Fruit fly (Drosophila melanogaster) whole organism, embryonic: ENCODE results near the gene Gen.

Experiments used
- CG10267 ChIP-seq: fragments of 200-800 bp; sonication (Bioruptor generic); optimal IDR thresholded peaks from 2 replicates; lab custom pipeline; 2018; ENCODE audit warnings: missing biosample characterization, mild to moderate bottlenecking, missing genetic modification characterization, moderate library complexity
- CG11504 ChIP-seq: fragments of 200-800 bp; sonication (Bioruptor generic); optimal IDR thresholded peaks from 3 replicates; lab custom pipeline; 2019; ENCODE audit warnings: missing biosample characterization, mild to moderate bottlenecking, missing genetic modification characterization, moderate library complexity
- CG13123 ChIP-seq: fragments of 200-800 bp; sonication (Bioruptor generic); optimal IDR thresholded peaks from 2 replicates; lab custom pipeline; 2016; ENCODE audit warnings: missing biosample characterization, missing genetic modification characterization
- CG14014 ChIP-seq: fragments of 200-800 bp; sonication (Bioruptor generic); IDR thresholded peaks from 2 replicates; pipeline ENCODE4 v1.3.6; 2022; ENCODE audit warnings: missing biosample characterization, missing genetic modification characterization
- CG14441 ChIP-seq: fragments of 200-800 bp; sonication (Bioruptor generic); IDR thresholded peaks from 2 replicates; pipeline ENCODE4 v1.3.6; 2022; ENCODE audit warnings: missing biosample characterization, missing genetic modification characterization
- CG1603 ChIP-seq: fragments of 200-800 bp; sonication (Bioruptor generic); optimal IDR thresholded peaks from 2 replicates; lab custom pipeline; 2019; ENCODE audit warnings: missing biosample characterization, mild to moderate bottlenecking, missing genetic modification characterization, moderate library complexity
- CG16813 ChIP-seq: fragments of 200-800 bp; sonication (Bioruptor generic); IDR thresholded peaks from 3 replicates; pipeline ENCODE4 v1.3.6; 2022; ENCODE audit warnings: missing biosample characterization, missing genetic modification characterization; ENCODE audit not compliant: partially characterized antibody
- CG17328 ChIP-seq: fragments of 200-800 bp; sonication (Bioruptor generic); IDR thresholded peaks from 2 replicates; pipeline ENCODE4 v1.3.6; 2022; ENCODE audit warnings: missing biosample characterization, missing genetic modification characterization
- CG17829 ChIP-seq: fragments of 200-800 bp; optimal IDR thresholded peaks from 2 replicates; lab custom pipeline; 2019; ENCODE audit warnings: missing biosample characterization, mild to moderate bottlenecking, missing genetic modification characterization, moderate library complexity
- CG2199 ChIP-seq: fragments of 200-800 bp; sonication (Bioruptor generic); IDR thresholded peaks from 3 replicates; pipeline ENCODE4 v1.3.6; 2022; ENCODE audit warnings: missing biosample characterization, missing genetic modification characterization
- CG33213 ChIP-seq: fragments of 200-800 bp; sonication (Bioruptor generic); optimal IDR thresholded peaks from 3 replicates; lab custom pipeline; 2016; ENCODE audit warnings: missing biosample characterization, missing genetic modification characterization
- CG3407 ChIP-seq: fragments of 200-800 bp; sonication (Bioruptor generic); optimal IDR thresholded peaks from 2 replicates; lab custom pipeline; 2018; ENCODE audit warnings: missing biosample characterization, mild to moderate bottlenecking, missing genetic modification characterization
- CG3838 ChIP-seq: fragments of 200-800 bp; sonication (Bioruptor generic); optimal IDR thresholded peaks from 3 replicates; lab custom pipeline; 2016; ENCODE audit warnings: missing biosample characterization, missing genetic modification characterization
- CG3995 ChIP-seq: fragments of 200-800 bp; sonication (Bioruptor generic); optimal IDR thresholded peaks from 3 replicates; lab custom pipeline; 2016; ENCODE audit warnings: missing biosample characterization, missing genetic modification characterization
- CG4617 ChIP-seq: fragments of 200-800 bp; sonication (Bioruptor generic); optimal IDR thresholded peaks from 3 replicates; lab custom pipeline; 2016; ENCODE audit warnings: missing biosample characterization, missing genetic modification characterization, borderline replicate concordance
- CG4820 ChIP-seq: fragments of 200-800 bp; sonication (Bioruptor generic); optimal IDR thresholded peaks from 3 replicates; lab custom pipeline; 2016; ENCODE audit warnings: missing biosample characterization, missing genetic modification characterization
- CG6791 ChIP-seq: fragments of 200-800 bp; sonication (Bioruptor generic); IDR thresholded peaks from 3 replicates; pipeline ENCODE4 v1.3.6; 2022; ENCODE audit warnings: missing biosample characterization, missing genetic modification characterization; ENCODE audit not compliant: partially characterized antibody
- CG7271 ChIP-seq: fragments of 200-800 bp; sonication (Bioruptor generic); optimal IDR thresholded peaks from 2 replicates; lab custom pipeline; 2018; ENCODE audit warnings: missing biosample characterization, mild to moderate bottlenecking, missing genetic modification characterization, moderate library complexity
- CG7963 ChIP-seq: fragments of 200-800 bp; sonication (Bioruptor generic); IDR thresholded peaks from 3 replicates; pipeline ENCODE4 v1.3.6; 2022; ENCODE audit warnings: missing biosample characterization, missing genetic modification characterization; ENCODE audit not compliant: partially characterized antibody
- CG9215 ChIP-seq: fragments of 200-800 bp; sonication (Bioruptor generic); IDR thresholded peaks from 2 replicates; pipeline ENCODE4 v1.3.6; 2022; ENCODE audit warnings: missing biosample characterization, missing genetic modification characterization
- CTCF ChIP-seq: fragments of 200-800 bp; sonication (Bioruptor generic); optimal IDR thresholded peaks from 2 replicates; lab custom pipeline; 2017; ENCODE audit warnings: missing biosample characterization, mild to moderate bottlenecking, missing genetic modification characterization, moderate library complexity
- D19B ChIP-seq: fragments of 200-800 bp; sonication (Bioruptor generic); optimal IDR thresholded peaks from 2 replicates; lab custom pipeline; 2017; ENCODE audit warnings: missing biosample characterization, mild to moderate bottlenecking, missing genetic modification characterization
- E2f2 ChIP-seq: fragments of 200-800 bp; sonication (Bioruptor generic); IDR thresholded peaks from 2 replicates; pipeline ENCODE4 v1.3.6; 2022; ENCODE audit warnings: missing biosample characterization, missing genetic modification characterization
- Eip74EF ChIP-seq, 2 experiments: fragments of 200-800 bp in 1 of 2; fragments of >200 bp in 1 of 2; sonication (Bioruptor generic) in 1 of 2; optimal IDR thresholded peaks; 2 replicates each; lab custom pipeline; 2017 to 2019; ENCODE audit warnings: missing biosample characterization in 2 of 2, missing genetic modification characterization in 2 of 2, mild to moderate bottlenecking in 1 of 2, moderate library complexity in 1 of 2
- Fer3 ChIP-seq: fragments of 200-800 bp; sonication (Bioruptor generic); optimal IDR thresholded peaks from 2 replicates; lab custom pipeline; 2018; ENCODE audit warnings: missing biosample characterization, mild to moderate bottlenecking, missing genetic modification characterization, moderate library complexity
- Gsc ChIP-seq: fragments of 200-800 bp; sonication (Bioruptor generic); IDR thresholded peaks from 2 replicates; pipeline ENCODE4 v1.3.6; 2022; ENCODE audit warnings: missing biosample characterization, missing genetic modification characterization
- HLH4C ChIP-seq: fragments of 200-800 bp; sonication (Bioruptor generic); IDR thresholded peaks from 3 replicates; pipeline ENCODE4 v1.3.6; 2022; ENCODE audit warnings: missing biosample characterization, missing genetic modification characterization; ENCODE audit not compliant: partially characterized antibody
- Hand ChIP-seq: fragments of 200-800 bp; sonication (Bioruptor generic); optimal IDR thresholded peaks from 2 replicates; lab custom pipeline; 2017; ENCODE audit warnings: mild to moderate bottlenecking, missing biosample characterization, missing genetic modification reagents, missing genetic modification characterization
- Hr39 ChIP-seq: fragments of >200 bp; optimal IDR thresholded peaks from 2 replicates; lab custom pipeline; 2017
- Myb ChIP-seq: fragments of 200-800 bp; sonication (Bioruptor generic); optimal IDR thresholded peaks from 2 replicates; lab custom pipeline; 2016; ENCODE audit warnings: missing biosample characterization, missing genetic modification characterization
- NK7.1 ChIP-seq: fragments of 200-800 bp; sonication (Bioruptor generic); optimal IDR thresholded peaks from 3 replicates; lab custom pipeline; 2016; ENCODE audit warnings: missing biosample characterization, missing genetic modification characterization
- Nf-YC ChIP-seq: fragments of 200-800 bp; optimal IDR thresholded peaks from 3 replicates; lab custom pipeline; 2019; ENCODE audit warnings: missing biosample characterization, mild to moderate bottlenecking, missing genetic modification characterization, moderate library complexity
- Opbp ChIP-seq: fragments of 200-800 bp; sonication (Bioruptor generic); IDR thresholded peaks from 3 replicates; pipeline ENCODE4 v1.3.6; 2022; ENCODE audit warnings: missing biosample characterization, missing genetic modification characterization; ENCODE audit not compliant: partially characterized antibody
- Scr ChIP-seq: fragments of 200-800 bp; sonication (Bioruptor generic); IDR thresholded peaks from 2 replicates; pipeline ENCODE4 v1.3.6; 2022; ENCODE audit warnings: missing biosample characterization, missing genetic modification characterization; ENCODE audit not compliant: partially characterized antibody
- cato ChIP-seq: fragments of 200-800 bp; sonication (Bioruptor generic); optimal IDR thresholded peaks from 2 replicates; lab custom pipeline; 2016; ENCODE audit warnings: missing biosample characterization, missing genetic modification characterization, borderline replicate concordance
- cg ChIP-seq: fragments of 200-800 bp; sonication (Bioruptor generic); optimal IDR thresholded peaks from 3 replicates; lab custom pipeline; 2019; ENCODE audit warnings: missing biosample characterization, mild to moderate bottlenecking, missing genetic modification characterization, moderate library complexity
- ems ChIP-seq: fragments of 200-800 bp; sonication (Bioruptor generic); optimal IDR thresholded peaks from 3 replicates; lab custom pipeline; 2016; ENCODE audit warnings: missing biosample characterization, missing genetic modification characterization
- grn ChIP-seq: fragments of 200-800 bp; sonication (Bioruptor generic); optimal IDR thresholded peaks from 3 replicates; lab custom pipeline; 2017; ENCODE audit warnings: missing biosample characterization, missing genetic modification characterization
- hbn ChIP-seq: fragments of 200-800 bp; sonication (Bioruptor generic); IDR thresholded peaks from 2 replicates; pipeline ENCODE4 v1.3.6; 2022; ENCODE audit warnings: missing biosample characterization, missing genetic modification characterization; ENCODE audit not compliant: partially characterized antibody
- kay ChIP-seq: fragments of 200-800 bp; sonication (Bioruptor generic); optimal IDR thresholded peaks from 2 replicates; lab custom pipeline; 2016; ENCODE audit warnings: missing biosample characterization, missing genetic modification characterization
- nom ChIP-seq: fragments of 200-800 bp; sonication (Bioruptor generic); optimal IDR thresholded peaks from 2 replicates; lab custom pipeline; 2017; ENCODE audit warnings: missing biosample characterization, missing genetic modification characterization, mild to moderate bottlenecking, moderate library complexity, missing genetic modification reagents
- pan ChIP-seq, 4 experiments: fragments of >200 bp in 3 of 4; fragments of 200-800 bp in 1 of 4; sonication (Bioruptor generic) in 1 of 4; optimal IDR thresholded peaks in 3 of 4; IDR thresholded peaks in 1 of 4; 2 replicates each; pipeline versions ENCODE4 v1.3.6 to Lab custom; 2017 to 2022; ENCODE audit warnings: missing biosample characterization in 2 of 4, missing genetic modification characterization in 2 of 4, mixed read lengths in 1 of 4
- pfk ChIP-seq: fragments of 200-800 bp; sonication (Bioruptor generic); optimal IDR thresholded peaks from 2 replicates; lab custom pipeline; 2018; ENCODE audit warnings: missing biosample characterization, mild to moderate bottlenecking, missing genetic modification characterization, moderate library complexity
- phol ChIP-seq: fragments of 200-800 bp; sonication (Bioruptor generic); optimal IDR thresholded peaks from 3 replicates; lab custom pipeline; 2018; ENCODE audit warnings: missing biosample characterization, mild to moderate bottlenecking, missing genetic modification characterization, moderate library complexity
- ranshi ChIP-seq: fragments of 200-800 bp; sonication (Bioruptor generic); IDR thresholded peaks from 2 replicates; pipeline ENCODE4 v1.3.6; 2022; ENCODE audit warnings: missing biosample characterization, missing genetic modification characterization
- slp2 ChIP-seq: fragments of 200-800 bp; sonication (Bioruptor generic); optimal IDR thresholded peaks from 2 replicates; lab custom pipeline; 2016; ENCODE audit warnings: missing biosample characterization, missing genetic modification characterization
- tna ChIP-seq: fragments of 200-800 bp; sonication (Bioruptor generic); IDR thresholded peaks from 2 replicates; pipeline ENCODE4 v1.3.6; 2022; ENCODE audit warnings: missing biosample characterization, missing genetic modification characterization; ENCODE audit not compliant: partially characterized antibody
- vnd ChIP-seq: fragments of 200-800 bp; sonication (Bioruptor generic); IDR thresholded peaks from 3 replicates; pipeline ENCODE4 v1.3.6; 2022; ENCODE audit warnings: missing biosample characterization, missing genetic modification characterization; ENCODE audit not compliant: partially characterized antibody
- zf30C ChIP-seq: fragments of 200-800 bp; sonication (Bioruptor generic); optimal IDR thresholded peaks from 3 replicates; lab custom pipeline; 2018; ENCODE audit warnings: missing biosample characterization, mild to moderate bottlenecking, missing genetic modification characterization

Gen gene

dm6 chr3L:5133704-5134430, 18.3 kb downstream of the Gen start, which contains the start of gene Yod1 (continued):
- peak; percentile 73 for TF ChIP-seq CG7963 (GFP tag; lab: Robert Waterston, UW)
- no peak for TF ChIP-seq CG17328 (GFP tag; lab: Robert Waterston, UW)
- peak; percentile 46 for TF ChIP-seq CG10267
- no peak for TF ChIP-seq slp2 (GFP tag; lab: Kevin White, UChicago)
- TF ChIP-seq nom (GFP tag; lab: Kevin White, UChicago): peak; percentile 2
- TF ChIP-seq NK7.1 (GFP tag; lab: Kevin White, UChicago): no peak
- no peak for TF ChIP-seq zf30C (GFP tag; lab: Kevin White, UChicago)
- peak; percentile 62 for TF ChIP-seq kay (GFP tag; lab: Kevin White, UChicago)
- peak; percentile 68 for TF ChIP-seq hbn (GFP tag; lab: Robert Waterston, UW)
- no peak for TF ChIP-seq pan (optimal IDR thresholded peaks at IDR 0.05; lab: Kevin White, UChicago)
- TF ChIP-seq pan (GFP tag; optimal IDR thresholded peaks at IDR 0.05 in 1 of 2, IDR thresholded peaks at IDR 0.05 in 1 of 2): no peak
- TF ChIP-seq cato (GFP tag; lab: Kevin White, UChicago): no peak
- peak; percentile 91 for TF ChIP-seq HLH4C (GFP tag; lab: Robert Waterston, UW)
- no peak for TF ChIP-seq CG3407 (GFP tag; lab: Kevin White, UChicago)
- no peak for TF ChIP-seq CG3838
- peak; percentile 67 for TF ChIP-seq Scr
- no peak for TF ChIP-seq CG14441 (GFP tag; lab: Robert Waterston, UW)
- no peak for TF ChIP-seq Fer3 (tag; lab: Kevin White, UChicago)
- TF ChIP-seq CG2199 (GFP tag; lab: Robert Waterston, UW): no peak
- TF ChIP-seq Eip74EF (GFP tag; optimal IDR thresholded peaks at IDR 0.05; lab: Kevin White, UChicago): no peak
- no peak for TF ChIP-seq grn
- no peak for TF ChIP-seq CG14014 (GFP tag; lab: Robert Waterston, UW)
- TF ChIP-seq pfk (GFP tag; lab: Kevin White, UChicago): no peak
- TF ChIP-seq CG11504 (tag; lab: Kevin White, UChicago): peak; percentile 4
- TF ChIP-seq cg (GFP tag; lab: Kevin White, UChicago): no peak
- no peak for TF ChIP-seq ranshi
- no peak for TF ChIP-seq Hand (GFP tag; lab: Kevin White, UChicago)
- TF ChIP-seq CG6791 (GFP tag; lab: Robert Waterston, UW): peak; percentile 82
- peak; percentile 86 for TF ChIP-seq Myb (GFP tag; lab: Kevin White, UChicago)
- TF ChIP-seq phol (tag; lab: Kevin White, UChicago): peak; percentile 28
- peak; percentile 17 for TF ChIP-seq Nf-YC (tag; lab: Kevin White, UChicago)
- no peak for TF ChIP-seq CG9215 (GFP tag; lab: Robert Waterston, UW)
- no peak for TF ChIP-seq CG1603
- TF ChIP-seq CG17829 (tag; lab: Kevin White, UChicago): peak; percentile 37
- no peak for TF ChIP-seq CG33213 (GFP tag; lab: Kevin White, UChicago)
- no peak for TF ChIP-seq CG4820 (GFP tag; lab: Kevin White, UChicago)
- TF ChIP-seq CTCF (GFP tag; lab: Kevin White, UChicago): peak; percentile 63
- no peak for TF ChIP-seq ems
- TF ChIP-seq D19B (GFP tag; lab: Kevin White, UChicago): no peak
- peak; percentile 66 for TF ChIP-seq CG4617 (GFP tag; lab: Kevin White, UChicago)
- TF ChIP-seq Opbp: peak; percentile 64; the same call in 2 of the 3 replicates
- peak; percentile 64 for TF ChIP-seq CG16813 (GFP tag; lab: Robert Waterston, UW)
- no peak for TF ChIP-seq CG3995 (GFP tag; lab: Kevin White, UChicago)
- TF ChIP-seq Hr39: no peak
- no peak for TF ChIP-seq Gsc (GFP tag; lab: Robert Waterston, UW)
- no peak for TF ChIP-seq CG13123 (GFP tag; lab: Kevin White, UChicago)
- TF ChIP-seq CG7271: no peak
- TF ChIP-seq E2f2 (GFP tag; lab: Robert Waterston, UW): peak; percentile 98
- TF ChIP-seq tna: peak; percentile 70
- peak; percentile 79 for TF ChIP-seq vnd (GFP tag; lab: Robert Waterston, UW)
